Worm (Caenorhabditis elegans): ENCODE measurements around the gene C07G2.5.

C07G2.5 gene

DNA sequence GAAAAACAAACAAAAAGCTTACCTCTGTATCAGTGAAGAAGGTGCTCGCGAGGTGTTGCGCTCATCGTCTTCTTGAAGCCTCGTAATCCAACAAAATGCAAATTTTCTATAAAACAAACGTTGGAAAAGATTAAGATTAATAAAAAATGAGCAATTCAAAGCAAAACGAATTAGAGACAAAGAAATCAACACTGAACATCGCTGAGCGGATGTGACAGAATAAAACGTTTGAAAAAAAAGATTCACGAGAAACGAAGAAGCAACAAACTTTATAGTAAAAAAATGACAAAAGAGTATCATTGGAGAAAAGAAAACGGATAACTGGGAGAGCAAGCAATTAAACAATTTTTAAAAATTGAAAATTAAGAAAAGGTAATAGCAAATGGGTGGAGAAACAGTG, at the start of gene C07G2.5, which contains the start of gene atf-7:
Gene C07G2.5 (minus strand): TSS at position 101 of the 400 bp plus-strand sequence.
Gene atf-7 (minus strand): TSS at position 108 of the 400 bp plus-strand sequence.
- TF ChIP-seq sox-2 (GFP tag; IDR thresholded peaks at IDR 0.05) (no peak), ttx-3 (tag; optimal IDR thresholded peaks at IDR 0.05) (no peak)

DNA sequence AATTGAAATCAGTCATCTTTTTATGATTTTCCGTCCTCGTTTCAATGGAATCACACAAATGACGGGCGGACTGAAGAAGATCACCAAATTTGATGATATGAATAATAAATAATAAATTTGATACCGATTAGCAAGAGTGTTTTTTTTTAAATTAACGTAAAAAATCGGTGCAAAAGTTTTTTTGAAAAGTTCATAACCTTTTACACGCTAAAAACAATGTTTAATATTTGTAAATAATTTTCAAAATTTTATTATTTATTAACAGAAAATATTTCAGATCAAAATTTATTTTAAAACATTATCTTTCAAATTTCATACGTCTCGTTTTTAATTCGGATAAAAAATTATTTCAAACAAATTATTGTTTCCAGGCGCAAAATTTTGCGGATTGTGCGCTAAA, 46.1 kb upstream of the C07G2.5 start, which contains the start of gene M88.3:
Gene M88.3 (minus strand): TSS at position 101 of the 400 bp plus-strand sequence.
- TF ChIP-seq ceh-9 (tag; optimal IDR thresholded peaks at IDR 0.05) = no peak
- TF ChIP-seq gmeb-2 (tag; optimal IDR thresholded peaks at IDR 0.05) = no peak
- no peak for TF ChIP-seq dve-1 (tag; optimal IDR thresholded peaks at IDR 0.05)
- TF ChIP-seq C08G9.2 (tag; optimal IDR thresholded peaks at IDR 0.05) = no peak
- no peak for TF ChIP-seq Y22D7AL.16 (tag; optimal IDR thresholded peaks at IDR 0.05)
- TF ChIP-seq tbx-7 (tag; optimal IDR thresholded peaks at IDR 0.05) = no peak
- no peak for TF ChIP-seq hlh-15 (tag; optimal IDR thresholded peaks at IDR 0.05)
- TF ChIP-seq ceh-18 (tag; optimal IDR thresholded peaks at IDR 0.05) = no peak
- TF ChIP-seq unc-42 (tag; optimal IDR thresholded peaks at IDR 0.05) = no peak
- TF ChIP-seq che-1 (tag; optimal IDR thresholded peaks at IDR 0.05) = no peak

DNA sequence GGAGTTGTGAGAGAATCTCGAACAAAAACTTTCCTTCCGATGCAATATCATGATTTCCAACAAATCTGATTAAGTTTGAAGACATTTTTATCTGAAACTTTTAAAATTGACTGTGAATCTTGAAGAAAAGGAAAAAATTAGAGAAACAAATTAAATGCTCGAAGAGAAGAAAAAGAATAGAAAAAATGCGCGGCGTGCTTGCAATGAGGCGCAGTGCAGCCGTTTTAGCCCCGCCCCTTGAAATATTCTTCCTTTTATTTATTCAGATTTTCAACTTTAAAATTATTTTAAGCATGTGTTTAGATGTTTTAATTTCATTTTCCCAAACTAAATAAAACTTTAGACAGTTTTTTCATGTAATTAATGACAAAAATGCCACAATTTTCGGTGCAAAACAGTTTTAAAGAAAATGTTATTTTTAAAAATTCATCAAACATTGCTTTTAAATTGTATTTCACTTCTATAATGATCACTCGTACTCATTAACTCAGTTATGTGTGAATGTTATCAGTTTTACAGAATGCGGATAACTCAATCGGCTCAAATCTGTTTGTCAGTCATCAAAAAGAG, 43.6 kb upstream of the C07G2.5 start, which contains the start of the genes mrps-34 and cisd-3.1:
Gene mrps-34 (minus strand): TSS at position 91 of the 570 bp plus-strand sequence.
Gene cisd-3.1 (plus strand): TSS at position 520 of the 570 bp plus-strand sequence.
- TF ChIP-seq fax-1 (tag; optimal IDR thresholded peaks at IDR 0.05) (no peak), unc-86 (tag; optimal IDR thresholded peaks at IDR 0.05) (no peak), fkh-6 (tag; optimal IDR thresholded peaks at IDR 0.05) (no peak), elt-4 (tag; optimal IDR thresholded peaks at IDR 0.05) (no peak), hlh-6 (tag; optimal IDR thresholded peaks at IDR 0.05) (no peak), C08G9.2 (tag; optimal IDR thresholded peaks at IDR 0.05) (no peak), tbx-7 (tag; optimal IDR thresholded peaks at IDR 0.05) (no peak), ceh-34 (tag; optimal IDR thresholded peaks at IDR 0.05) (no peak), pha-2 (tag; optimal IDR thresholded peaks at IDR 0.05) (peak; percentile 30), eyg-1 (tag; optimal IDR thresholded peaks at IDR 0.05) (no peak), che-1 (tag; optimal IDR thresholded peaks at IDR 0.05) (peak; percentile 22), ceh-14 (tag; optimal IDR thresholded peaks at IDR 0.05) (peak; percentile 71), unc-55 (GFP tag; optimal IDR thresholded peaks at IDR 0.05) (no peak), K09A11.1 (tag; optimal IDR thresholded peaks at IDR 0.05; ENCODE audit: insufficient read depth) (peak; percentile 75), mec-3 (tag; optimal IDR thresholded peaks at IDR 0.05; ENCODE audit: borderline replicate concordance) (no peak), ama-1 (optimal IDR thresholded peaks at IDR 0.05) (no peak), sox-2 (GFP tag; IDR thresholded peaks at IDR 0.05) (no peak), ceh-30 (tag; optimal IDR thresholded peaks at IDR 0.05) (no peak), ahr-1 (tag; optimal IDR thresholded peaks at IDR 0.05) (no peak), ceh-6 (GFP tag; optimal IDR thresholded peaks at IDR 0.05) (no peak), unc-42 (tag; optimal IDR thresholded peaks at IDR 0.05) (no peak), ceh-2 (tag; optimal IDR thresholded peaks at IDR 0.05) (no peak), elt-2 (tag; optimal IDR thresholded peaks at IDR 0.05) (peak; percentile 66), sox-4 (tag; optimal IDR thresholded peaks at IDR 0.05) (peak; percentile 2), nhr-232 (tag; optimal IDR thresholded peaks at IDR 0.05) (peak; percentile 41), pax-1 (tag; optimal IDR thresholded peaks at IDR 0.05) (no peak), ceh-31 (tag; optimal IDR thresholded peaks at IDR 0.05) (peak; percentile 20), madf-2 (tag; optimal IDR thresholded peaks at IDR 0.05) (no peak), lin-11 (tag; optimal IDR thresholded peaks at IDR 0.05) (peak; percentile 22), npax-4 (tag; optimal IDR thresholded peaks at IDR 0.05) (no peak), ceh-24 (tag; optimal IDR thresholded peaks at IDR 0.05) (no peak), ceh-48 (tag; optimal IDR thresholded peaks at IDR 0.05) (no peak), syd-9 (tag; optimal IDR thresholded peaks at IDR 0.05) (no peak), tbx-2 (tag; optimal IDR thresholded peaks at IDR 0.05) (peak; percentile 55), pag-3 (tag; optimal IDR thresholded peaks at IDR 0.05; ENCODE audit: borderline replicate concordance) (no peak), ceh-18 (tag; optimal IDR thresholded peaks at IDR 0.05) (no peak), F13H6.1 (tag; optimal IDR thresholded peaks at IDR 0.05) (no peak), ceh-45 (GFP tag; IDR thresholded peaks at IDR 0.05) (peak; percentile 35; the same call in 1 of the 2 replicates), pros-1 (tag; optimal IDR thresholded peaks at IDR 0.05) (no peak), pat-9 (tag; optimal IDR thresholded peaks at IDR 0.05) (peak; percentile 22), fkh-10 (GFP tag; optimal IDR thresholded peaks at IDR 0.05) (no peak), dve-1 (tag; optimal IDR thresholded peaks at IDR 0.05) (no peak), T23F11.4 (GFP tag; optimal IDR thresholded peaks at IDR 0.05) (no peak), ttx-3 (tag; optimal IDR thresholded peaks at IDR 0.05) (peak; percentile 25)

Data from whole organism, late embryonic.